Fruit fly (Drosophila melanogaster): ENCODE measurements around the gene mRpL2.

mRpL2 gene

DNA sequence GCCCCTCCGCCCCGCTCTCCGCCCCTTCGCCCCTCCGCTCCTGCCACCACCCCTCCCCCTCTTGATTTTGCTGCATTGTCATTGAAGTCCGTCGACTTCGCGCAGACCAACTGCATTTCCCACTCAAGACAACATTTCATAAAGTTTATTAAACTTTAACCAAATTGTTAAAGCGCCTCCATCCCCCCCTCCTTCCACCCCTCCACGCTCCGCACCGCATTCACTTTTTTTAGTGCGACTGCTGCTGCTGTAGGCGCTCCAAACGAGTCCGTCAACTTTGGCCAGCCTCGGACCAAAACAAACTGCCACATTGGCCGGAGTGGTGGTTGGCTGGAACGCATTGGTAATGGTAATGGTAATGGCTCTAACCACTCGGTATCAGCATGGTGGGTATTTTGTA lies 18.2 kb downstream of the mRpL2 start:
- TF ChIP-seq CG32006 (GFP tag; optimal IDR thresholded peaks at IDR 0.05) (no peak), net (GFP tag; optimal IDR thresholded peaks at IDR 0.05) (no peak), svp (GFP tag) (no peak), OdsH (GFP tag; optimal IDR thresholded peaks at IDR 0.05) (no peak), eg (GFP tag; IDR thresholded peaks at IDR 0.05) (peak; percentile 57; the same call in 1 of the 3 replicates), CG3032 (tag; optimal IDR thresholded peaks at IDR 0.05) (no peak), CG6163 (GFP tag; IDR thresholded peaks at IDR 0.05) (no peak), Lpt (GFP tag; optimal IDR thresholded peaks at IDR 0.05) (peak; percentile 54), spab (GFP tag; optimal IDR thresholded peaks at IDR 0.05) (no peak), CG16779 (tag; optimal IDR thresholded peaks at IDR 0.05) (no peak), CG8119 (GFP tag; IDR thresholded peaks at IDR 0.05) (peak; percentile 25; the same call in 1 of the 3 replicates), Blimp-1 (GFP tag; optimal IDR thresholded peaks at IDR 0.05) (no peak), CG15336 (GFP tag; IDR thresholded peaks at IDR 0.05) (no peak), fd59A (GFP tag; optimal IDR thresholded peaks at IDR 0.05) (no peak), Sox15 (GFP tag; optimal IDR thresholded peaks at IDR 0.05) (no peak), CG3919 (GFP tag; optimal IDR thresholded peaks at IDR 0.05) (no peak), achi (GFP tag; optimal IDR thresholded peaks at IDR 0.05) (no peak), CG11762 (GFP tag; optimal IDR thresholded peaks at IDR 0.05; ENCODE audit: insufficient read depth) (no peak), fd85E (GFP tag; optimal IDR thresholded peaks at IDR 0.05) (no peak), CG10669 (GFP tag; optimal IDR thresholded peaks at IDR 0.05) (no peak), CG6276 (GFP tag; optimal IDR thresholded peaks at IDR 0.05) (peak; percentile 37), pdm3 (GFP tag; optimal IDR thresholded peaks at IDR 0.05) (no peak), CG31627 (GFP tag; optimal IDR thresholded peaks at IDR 0.05) (no peak), CG34406 (GFP tag; optimal IDR thresholded peaks at IDR 0.05) (no peak)

DNA sequence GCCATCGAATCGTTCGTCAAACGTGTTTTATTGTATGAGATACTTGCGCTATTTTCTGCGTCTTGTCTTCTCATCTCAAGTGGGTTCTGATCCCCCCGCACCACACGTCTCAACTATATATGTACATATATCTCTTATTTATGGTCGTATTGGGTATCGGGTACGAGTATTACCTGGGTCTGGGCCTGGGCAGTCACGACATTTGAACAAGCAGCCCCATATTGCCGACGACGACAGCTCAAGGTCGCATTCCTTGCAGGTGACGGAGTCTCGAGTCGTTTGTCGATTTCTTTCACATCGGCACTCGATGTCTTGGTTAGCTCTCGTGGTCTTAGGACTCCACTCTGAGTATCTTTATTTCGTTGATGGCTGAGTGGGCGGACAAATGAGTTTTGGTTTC lies 24.4 kb downstream of the mRpL2 start:
- no peak for TF ChIP-seq vri (GFP tag; optimal IDR thresholded peaks at IDR 0.05)
- peak in 1 of 2 experiments; percentile 32 for TF ChIP-seq ss (GFP tag; optimal IDR thresholded peaks at IDR 0.05)

DNA sequence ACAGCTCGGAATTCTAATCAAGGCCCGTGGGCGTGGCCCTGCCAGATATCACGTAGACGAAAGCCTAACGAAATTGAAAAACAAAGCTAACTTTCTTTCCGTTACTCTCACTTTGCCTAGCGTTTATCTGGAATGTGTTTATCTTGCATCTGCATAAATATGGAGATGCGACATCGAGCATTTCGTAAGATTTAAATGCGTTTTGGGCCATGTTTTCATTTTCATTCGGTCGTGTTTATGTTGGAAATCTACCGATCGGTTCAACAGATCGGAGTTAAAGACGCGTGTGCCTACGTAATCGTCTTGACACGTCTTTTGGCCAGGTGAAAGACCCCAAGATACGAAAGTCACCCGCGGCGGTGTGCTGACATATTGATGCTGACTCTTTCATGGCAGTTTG lies 27.0 kb downstream of the mRpL2 start:
- no peak for TF ChIP-seq fkh (GFP tag; optimal IDR thresholded peaks at IDR 0.05)
- no peak for TF ChIP-seq net (GFP tag; optimal IDR thresholded peaks at IDR 0.05)
- no peak for TF ChIP-seq CG8319 (GFP tag; optimal IDR thresholded peaks at IDR 0.05)
- no peak for TF ChIP-seq CG9139 (GFP tag; optimal IDR thresholded peaks at IDR 0.05)
- no peak for TF ChIP-seq CG10669 (GFP tag; optimal IDR thresholded peaks at IDR 0.05)
- TF ChIP-seq CG6276 (GFP tag; optimal IDR thresholded peaks at IDR 0.05) = no peak
- TF ChIP-seq esn (GFP tag; optimal IDR thresholded peaks at IDR 0.05) = no peak
- TF ChIP-seq lz (GFP tag; optimal IDR thresholded peaks at IDR 0.05) = no peak
- TF ChIP-seq fd85E (GFP tag; optimal IDR thresholded peaks at IDR 0.05) = no peak
- no peak for TF ChIP-seq CG6163 (GFP tag; IDR thresholded peaks at IDR 0.05)
- no peak for TF ChIP-seq Gug (GFP tag; IDR thresholded peaks at IDR 0.05)
- no peak for TF ChIP-seq Lpt (GFP tag; optimal IDR thresholded peaks at IDR 0.05)
- TF ChIP-seq Blimp-1 (GFP tag; optimal IDR thresholded peaks at IDR 0.05) = no peak
- TF ChIP-seq CG34406 (GFP tag; optimal IDR thresholded peaks at IDR 0.05) = no peak
- TF ChIP-seq fd59A (GFP tag; optimal IDR thresholded peaks at IDR 0.05) = no peak
- no peak for TF ChIP-seq pdm3 (GFP tag; optimal IDR thresholded peaks at IDR 0.05)
- TF ChIP-seq Smox (GFP tag; optimal IDR thresholded peaks at IDR 0.05) = no peak
- no peak for TF ChIP-seq vri (GFP tag; optimal IDR thresholded peaks at IDR 0.05)
- no peak for TF ChIP-seq CG11294 (GFP tag; IDR thresholded peaks at IDR 0.05)

DNA sequence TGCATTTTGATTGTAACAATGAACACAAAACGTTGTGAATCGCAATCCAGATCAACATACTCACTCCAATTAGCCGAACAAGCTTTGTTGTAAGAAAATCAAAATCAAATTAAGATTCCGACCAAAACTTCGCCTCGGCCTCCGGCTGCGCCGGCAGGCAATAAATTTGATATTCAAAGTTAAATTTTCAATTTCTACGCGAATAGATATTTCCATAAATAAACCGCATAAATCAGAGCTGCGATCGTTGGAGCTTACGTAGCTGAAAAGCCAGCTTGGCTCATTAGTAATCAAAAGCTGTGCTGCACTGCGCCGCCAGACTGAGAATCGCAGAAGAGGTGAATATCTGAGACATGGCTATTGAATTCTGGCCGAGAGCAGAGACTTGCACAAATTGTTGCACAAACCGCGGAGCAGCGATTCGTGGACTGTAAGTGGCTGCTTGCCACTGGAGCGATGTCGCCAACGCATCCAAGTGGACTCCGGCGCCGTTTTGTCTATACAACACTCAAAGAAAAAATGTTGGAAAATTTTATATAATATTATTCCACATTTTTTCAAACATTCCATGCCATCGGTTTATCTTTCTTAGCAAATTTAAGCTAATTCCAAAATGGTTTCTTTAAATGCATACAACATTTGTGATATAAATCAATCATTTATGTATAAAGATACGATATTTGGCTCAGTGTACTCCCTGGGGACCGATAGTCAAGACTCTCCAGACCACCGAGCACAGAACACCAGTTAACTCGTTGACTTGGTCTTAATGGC lies 28.0 kb downstream of the mRpL2 start:
- peak; percentile 89 for TF ChIP-seq CG8119 (GFP tag; IDR thresholded peaks at IDR 0.05)
- peak; percentile 85 for TF ChIP-seq CG10669 (GFP tag; optimal IDR thresholded peaks at IDR 0.05)
- TF ChIP-seq salr (GFP tag; optimal IDR thresholded peaks at IDR 0.05) = peak; percentile 22 to 74
- TF ChIP-seq OdsH (GFP tag; optimal IDR thresholded peaks at IDR 0.05) = peak; percentile 63
- no peak for TF ChIP-seq CG8319 (GFP tag; optimal IDR thresholded peaks at IDR 0.05)
- TF ChIP-seq CG32006 (GFP tag; optimal IDR thresholded peaks at IDR 0.05) = peak; percentile 82
- peak; percentile 67; the same call in 2 of the 3 replicates for TF ChIP-seq eg (GFP tag; IDR thresholded peaks at IDR 0.05)
- peak; percentile 84 for TF ChIP-seq Eip78C (GFP tag)
- peak; percentile 87 for TF ChIP-seq CG15336 (GFP tag; IDR thresholded peaks at IDR 0.05)
- 0 out of 2 replicates have a peak, but pooled peaks have one; percentile 54 for TF ChIP-seq CG11294 (GFP tag; IDR thresholded peaks at IDR 0.05)
- TF ChIP-seq CG6792 (GFP tag; optimal IDR thresholded peaks at IDR 0.05) = peak; percentile 19
- peak; percentile 85 for TF ChIP-seq CG6163 (GFP tag; IDR thresholded peaks at IDR 0.05)
- TF ChIP-seq vri (GFP tag; optimal IDR thresholded peaks at IDR 0.05) = no peak
- TF ChIP-seq CG16779 (tag; optimal IDR thresholded peaks at IDR 0.05) = peak; percentile 51
- peak; percentile 81 for TF ChIP-seq CG3032 (tag; optimal IDR thresholded peaks at IDR 0.05)
- peak; percentile 70 for TF ChIP-seq Lpt (GFP tag; optimal IDR thresholded peaks at IDR 0.05)
- peak; percentile 69 for TF ChIP-seq CG6276 (GFP tag; optimal IDR thresholded peaks at IDR 0.05)
- peak; percentile 63 for TF ChIP-seq Eip75B (GFP tag; optimal IDR thresholded peaks at IDR 0.05)
- TF ChIP-seq cyc (GFP tag; optimal IDR thresholded peaks at IDR 0.05) = no peak
- TF ChIP-seq CG10631 (GFP tag; optimal IDR thresholded peaks at IDR 0.05) = peak; percentile 77
- TF ChIP-seq CG6808 (GFP tag; optimal IDR thresholded peaks at IDR 0.05) = peak; percentile 84
- TF ChIP-seq dsx (GFP tag; optimal IDR thresholded peaks at IDR 0.05; ENCODE audit: poor library complexity, severe bottlenecking) = peak; percentile 82

Measured in whole organism, prepupa.